Worm (Caenorhabditis elegans) whole organism, L4 larva: ENCODE measurements around the gene nhr-58.

Experiments
- D1046.2 ChIP-seq: fragments of 200-800 bp; sonication (Bioruptor generic); IDR thresholded peaks from 2 replicates; pipeline ENCODE4 v1.3.6; 2022; ENCODE audit warnings: missing genetic modification characterization, missing compliant biosample characterization
- F26F4.8 ChIP-seq: fragments of 200-800 bp; sonication (Bioruptor generic); conservative IDR thresholded peaks from 2 replicates; pipeline ENCODE4 v1.3.6; 2022; ENCODE audit warnings: missing genetic modification characterization, missing compliant biosample characterization
- Y75B8A.6 ChIP-seq: fragments of 200-800 bp; sonication (Bioruptor generic); IDR thresholded peaks from 2 replicates; pipeline ENCODE4 v1.3.6; 2022; ENCODE audit warnings: missing genetic modification reagents, missing genetic modification characterization, missing compliant biosample characterization
- ZK337.2 ChIP-seq: fragments of 200-800 bp; sonication (Bioruptor generic); IDR thresholded peaks from 2 replicates; pipeline ENCODE4 v1.3.6; 2022; ENCODE audit warnings: missing genetic modification reagents, missing genetic modification characterization, missing compliant biosample characterization
- aha-1 ChIP-seq: fragments of 150-350 bp; peaks from one replicate; lab custom pipeline; 2014; ENCODE audit warnings: missing biosample characterization, missing genetic modification characterization
- aly-2 ChIP-seq: sonication (generic microtip); optimal IDR thresholded peaks from 2 replicates; lab custom pipeline; 2018; ENCODE audit warnings: missing biosample characterization, missing genetic modification characterization
- arid-1 ChIP-seq: fragments of 200-800 bp; sonication (Bioruptor generic); conservative IDR thresholded peaks from 2 replicates; pipeline ENCODE4 v1.3.6; 2022; ENCODE audit warnings: missing genetic modification reagents, missing genetic modification characterization, missing compliant biosample characterization
- ceh-20 ChIP-seq: fragments of 200-800 bp; sonication (Bioruptor generic); IDR thresholded peaks from 2 replicates; pipeline ENCODE4 v1.3.6; 2022; ENCODE audit warnings: missing genetic modification reagents, missing genetic modification characterization, missing compliant biosample characterization
- ceh-28 ChIP-seq: fragments of 150-350 bp; optimal IDR thresholded peaks from 2 replicates; lab custom pipeline; 2014; ENCODE audit warnings: missing biosample characterization, missing genetic modification reagents, missing genetic modification characterization
- ceh-44 ChIP-seq: fragments of 200-800 bp; sonication (Bioruptor generic); IDR thresholded peaks from 2 replicates; pipeline ENCODE4 v1.3.6; 2022; ENCODE audit warnings: missing genetic modification reagents, missing genetic modification characterization, missing compliant biosample characterization
- ceh-82 ChIP-seq: sonication (generic microtip); optimal IDR thresholded peaks from 2 replicates; lab custom pipeline; 2017; ENCODE audit warnings: missing biosample characterization, missing genetic modification characterization
- cey-2 ChIP-seq: sonication (generic microtip); optimal IDR thresholded peaks from 3 replicates; lab custom pipeline; 2017; ENCODE audit warnings: missing genetic modification characterization, mild to moderate bottlenecking, missing compliant biosample characterization, antibody characterized with exemption, borderline replicate concordance; ENCODE audit not compliant: insufficient read depth
- daf-12 ChIP-seq: fragments of 150-350 bp; optimal IDR thresholded peaks from 2 replicates; lab custom pipeline; 2014; ENCODE audit warnings: missing biosample characterization, missing genetic modification reagents, missing genetic modification characterization
- daf-16 ChIP-seq, 3 experiments: sonication (generic microtip); optimal IDR thresholded peaks; 2 replicates each; lab custom pipeline; 2016 to 2017; ENCODE audit warnings: missing genetic modification characterization in 3 of 3, missing genetic modification reagents in 3 of 3, mild to moderate bottlenecking in 2 of 3, missing compliant biosample characterization in 2 of 3, missing biosample characterization in 1 of 3, moderate library complexity in 1 of 3
- dmd-6 ChIP-seq: fragments of 200-800 bp; sonication (Bioruptor generic); IDR thresholded peaks from 2 replicates; pipeline ENCODE4 v1.3.6; 2022; ENCODE audit warnings: missing genetic modification reagents, missing genetic modification characterization, missing compliant biosample characterization
- dmd-8 ChIP-seq: fragments of 200-800 bp; sonication (Bioruptor generic); IDR thresholded peaks from 2 replicates; pipeline ENCODE4 v1.3.6; 2022; ENCODE audit warnings: missing genetic modification characterization, missing compliant biosample characterization
- duxl-1 ChIP-seq: sonication (generic microtip); optimal IDR thresholded peaks from 2 replicates; lab custom pipeline; 2016; ENCODE audit warnings: mild to moderate bottlenecking, missing genetic modification characterization, moderate library complexity, missing compliant biosample characterization; ENCODE audit not compliant: poor library complexity
- dve-1 ChIP-seq: sonication (generic microtip); optimal IDR thresholded peaks from 2 replicates; lab custom pipeline; 2017; ENCODE audit warnings: antibody characterized with exemption, mild to moderate bottlenecking, missing genetic modification characterization, missing compliant biosample characterization; ENCODE audit not compliant: insufficient read depth
- egl-27 ChIP-seq: sonication (generic microtip); optimal IDR thresholded peaks from 3 replicates; lab custom pipeline; 2017; ENCODE audit warnings: missing biosample characterization, missing genetic modification reagents, missing genetic modification characterization
- fkh-10 ChIP-seq: fragments of 150-350 bp; optimal IDR thresholded peaks from 2 replicates; lab custom pipeline; 2014; ENCODE audit warnings: missing biosample characterization, missing genetic modification reagents, missing genetic modification characterization
- gei-8 ChIP-seq: fragments of 200-800 bp; sonication (Bioruptor generic); optimal IDR thresholded peaks from 2 replicates; lab custom pipeline; 2018; ENCODE audit warnings: mild to moderate bottlenecking, missing genetic modification characterization, missing compliant biosample characterization
- hif-1 ChIP-seq, 2 experiments: sonication (generic microtip); optimal IDR thresholded peaks; 2 replicates each; lab custom pipeline; 2016 to 2017; ENCODE audit warnings: missing compliant biosample characterization in 2 of 2, missing genetic modification characterization in 2 of 2, missing genetic modification reagents in 2 of 2, missing genotype in 2 of 2, mild to moderate bottlenecking in 1 of 2
- hlh-11 ChIP-seq: fragments of 200-800 bp; sonication (Bioruptor generic); optimal IDR thresholded peaks from 2 replicates; lab custom pipeline; 2018; ENCODE audit warnings: mild to moderate bottlenecking, missing genetic modification characterization, missing compliant biosample characterization
- hlh-30 ChIP-seq: sonication (generic microtip); optimal IDR thresholded peaks from 2 replicates; lab custom pipeline; 2017; ENCODE audit warnings: antibody characterized with exemption, mild to moderate bottlenecking, missing genetic modification characterization, missing compliant biosample characterization; ENCODE audit not compliant: insufficient read depth
- lin-29 ChIP-seq: fragments of 200-800 bp; sonication (Bioruptor generic); IDR thresholded peaks from 2 replicates; pipeline ENCODE4 v1.3.6; 2022; ENCODE audit warnings: missing genetic modification reagents, missing genetic modification characterization, missing compliant biosample characterization
- madf-5 ChIP-seq, 2 experiments: fragments of 200-800 bp; sonication (Bioruptor generic); IDR thresholded peaks; 2 replicates each; pipeline ENCODE4 v1.3.6; 2022; ENCODE audit warnings: missing compliant biosample characterization in 2 of 2, missing genetic modification characterization in 2 of 2
- mdl-1 ChIP-seq, 2 experiments: fragments of 150-350 bp in 1 of 2; sonication (generic microtip) in 1 of 2; optimal IDR thresholded peaks; 2 replicates each; lab custom pipeline; 2014 to 2017; ENCODE audit warnings: missing biosample characterization in 2 of 2, missing genetic modification characterization in 2 of 2
- mdt-29 ChIP-seq: fragments of 200-800 bp; sonication (Bioruptor generic); IDR thresholded peaks from 2 replicates; pipeline ENCODE4 v1.3.6; 2022; ENCODE audit warnings: missing genetic modification reagents, missing genetic modification characterization, missing compliant biosample characterization
- mxl-2 ChIP-seq: fragments of 200-800 bp; sonication (Bioruptor generic); conservative IDR thresholded peaks from 2 replicates; pipeline ENCODE4 v1.3.6; 2022; ENCODE audit warnings: missing genetic modification reagents, missing genetic modification characterization, missing compliant biosample characterization
- nhr-102 ChIP-seq: sonication (generic microtip); optimal IDR thresholded peaks from 2 replicates; lab custom pipeline; 2016; ENCODE audit warnings: mild to moderate bottlenecking, missing genetic modification characterization, moderate library complexity, missing compliant biosample characterization
- nhr-11 ChIP-seq: fragments of 150-350 bp; optimal IDR thresholded peaks from 2 replicates; lab custom pipeline; 2014; ENCODE audit warnings: missing biosample characterization, missing genetic modification characterization
- nhr-25 ChIP-seq: sonication (generic microtip); optimal IDR thresholded peaks from 2 replicates; lab custom pipeline; 2017; ENCODE audit warnings: missing genetic modification characterization, mild to moderate bottlenecking, missing compliant biosample characterization, antibody characterized with exemption, moderate library complexity, borderline replicate concordance; ENCODE audit not compliant: insufficient read depth
- nhr-28 ChIP-seq: fragments of 150-350 bp; optimal IDR thresholded peaks from 2 replicates; lab custom pipeline; 2014; ENCODE audit warnings: missing biosample characterization, missing genetic modification characterization
- nhr-77 ChIP-seq: fragments of 150-350 bp; optimal IDR thresholded peaks from 2 replicates; lab custom pipeline; 2014; ENCODE audit warnings: missing biosample characterization, missing genetic modification characterization
- php-3 ChIP-seq: fragments of 200-800 bp; sonication (Bioruptor generic); IDR thresholded peaks from 2 replicates; pipeline ENCODE4 v1.3.6; 2022; ENCODE audit warnings: missing genetic modification reagents, missing genetic modification characterization, missing compliant biosample characterization
- pqm-1 ChIP-seq: sonication (generic microtip); optimal IDR thresholded peaks from 2 replicates; lab custom pipeline; 2017; ENCODE audit warnings: missing biosample characterization, missing genetic modification characterization
- rbr-2 ChIP-seq: sonication (generic microtip); optimal IDR thresholded peaks from 2 replicates; lab custom pipeline; 2016; ENCODE audit warnings: missing genotype, missing genetic modification characterization, missing compliant biosample characterization
- sdz-12 ChIP-seq: fragments of 200-800 bp; sonication (Bioruptor generic); optimal IDR thresholded peaks from 2 replicates; lab custom pipeline; 2018; ENCODE audit warnings: mild to moderate bottlenecking, missing genetic modification characterization, missing compliant biosample characterization
- set-16 ChIP-seq: fragments of 200-800 bp; sonication (Bioruptor generic); IDR thresholded peaks from 2 replicates; pipeline ENCODE4 v1.3.6; 2022; ENCODE audit warnings: missing genetic modification reagents, missing genetic modification characterization, missing compliant biosample characterization
- spr-1 ChIP-seq: sonication (generic microtip); optimal IDR thresholded peaks from 2 replicates; lab custom pipeline; 2016; ENCODE audit warnings: mild to moderate bottlenecking, missing genetic modification characterization, missing compliant biosample characterization
- spr-3 ChIP-seq: fragments of 200-800 bp; sonication (Bioruptor generic); optimal IDR thresholded peaks from 2 replicates; lab custom pipeline; 2018; ENCODE audit warnings: mild to moderate bottlenecking, missing genetic modification characterization, missing compliant biosample characterization
- unc-130 ChIP-seq: sonication (generic microtip); optimal IDR thresholded peaks from 2 replicates; lab custom pipeline; 2016; ENCODE audit warnings: missing genetic modification reagents, missing genetic modification characterization, missing compliant biosample characterization
- zip-11 ChIP-seq: fragments of 200-800 bp; sonication (Bioruptor generic); IDR thresholded peaks from 2 replicates; pipeline ENCODE4 v1.3.6; 2022; ENCODE audit warnings: missing genetic modification characterization, missing compliant biosample characterization
- ztf-11 ChIP-seq: fragments of 150-350 bp; optimal IDR thresholded peaks from 2 replicates; lab custom pipeline; 2014; ENCODE audit warnings: missing biosample characterization, missing genetic modification characterization

Gene nhr-58

DNA sequence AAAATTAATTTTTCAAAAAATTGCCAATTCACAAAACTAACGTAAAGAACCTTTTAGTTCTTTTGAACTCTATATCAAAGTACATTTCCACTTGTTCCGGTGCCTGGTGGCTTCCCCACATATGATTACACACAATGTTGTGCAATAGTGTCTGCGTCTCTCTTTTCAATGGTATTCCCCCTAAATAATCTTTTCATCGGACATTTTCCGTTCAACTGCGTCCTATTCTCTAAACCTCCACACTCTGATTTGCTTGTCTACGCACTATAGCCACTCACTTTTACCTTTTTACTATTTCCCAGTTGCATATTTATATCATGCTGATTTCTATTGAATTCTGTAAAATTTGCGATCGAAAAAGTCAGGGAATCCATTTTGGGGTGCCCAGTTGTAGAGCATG is at the start of gene nhr-58 (continued):
- peak; percentile 4 for TF ChIP-seq rbr-2 (tag; lab: Kevin White, UChicago)

DNA sequence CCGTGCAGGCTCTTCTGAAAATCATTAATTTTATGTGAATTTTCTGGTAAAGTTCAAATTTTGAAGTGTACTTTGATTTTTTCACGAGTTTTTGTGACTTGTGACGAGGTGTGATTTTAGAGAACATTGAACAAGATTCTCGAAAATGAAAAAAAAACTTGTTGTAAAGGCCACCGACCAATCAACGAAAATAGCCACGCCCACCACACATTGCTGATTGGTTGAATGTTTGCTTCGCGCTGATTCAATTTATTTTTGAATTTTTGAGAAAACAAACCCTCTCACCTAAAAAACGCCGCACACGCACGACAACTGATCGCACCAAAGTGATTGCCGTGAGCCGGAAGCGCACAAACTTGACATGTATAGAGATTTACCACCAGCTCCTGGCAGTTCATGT is 49.2 kb upstream of the nhr-58 start:
- TF ChIP-seq dmd-6 (GFP tag; lab: Robert Waterston, UW) (0 out of 2 replicates have a peak, but pooled peaks have one; percentile 24), D1046.2 (no peak), daf-12 (tag; lab: Kevin White, UChicago) (no peak)

DNA sequence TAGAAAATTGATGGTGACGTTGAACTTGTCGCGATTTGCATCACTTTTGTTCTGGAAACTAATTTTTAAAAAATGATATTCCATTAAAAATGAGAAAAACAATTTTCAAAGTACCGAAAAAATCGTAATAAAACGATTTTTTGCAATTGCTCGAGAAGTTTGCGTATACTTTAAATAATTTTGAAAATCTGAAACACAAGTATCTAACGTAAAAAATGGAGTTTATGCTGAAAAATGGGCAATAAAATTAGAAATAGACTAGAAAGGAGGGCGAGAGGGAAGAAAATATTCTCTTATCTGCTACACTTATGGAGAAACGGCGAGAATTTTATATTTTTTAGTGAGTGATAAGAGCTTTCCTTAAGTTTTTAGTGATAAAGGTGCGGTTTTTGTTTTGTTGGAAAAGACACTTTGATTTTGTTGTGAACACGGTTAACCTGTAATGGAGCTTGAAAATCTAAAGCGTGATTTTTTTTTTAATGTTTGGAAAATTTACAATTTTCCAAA is 48.7 kb upstream of the nhr-58 start, which contains the start of gene nhr-130:
Gene nhr-130 (minus strand): TSS at position 51 of the 507 bp plus-strand sequence.
- TF ChIP-seq ceh-44 (GFP tag; lab: Robert Waterston, UW) (no peak), aha-1 (peak; percentile 46), nhr-28 (tag; lab: Kevin White, UChicago) (peak; percentile 91), dmd-8 (GFP tag; lab: Robert Waterston, UW) (no peak), madf-5 (GFP tag; IDR thresholded peaks at IDR 0.05; lab: Robert Waterston, UW) (no peak), duxl-1 (tag; lab: Kevin White, UChicago) (no peak), egl-27 (no peak), pqm-1 (tag; lab: Kevin White, UChicago) (peak; percentile 81), mxl-2 (GFP tag; lab: Robert Waterston, UW) (no peak), ztf-11 (no peak), nhr-77 (peak; percentile 48), spr-1 (tag; lab: Kevin White, UChicago) (no peak), cey-2 (tag; lab: Kevin White, UChicago) (no peak), php-3 (GFP tag; lab: Robert Waterston, UW) (peak; percentile 80), F26F4.8 (GFP tag; lab: Robert Waterston, UW) (no peak), hlh-11 (peak; percentile 31), ceh-28 (tag; lab: Kevin White, UChicago) (no peak), spr-3 (GFP tag; lab: Kevin White, UChicago) (no peak), daf-16 (GFP tag; optimal IDR thresholded peaks at IDR 0.05; lab: Kevin White, UChicago) (no peak), daf-16 (tag; optimal IDR thresholded peaks at IDR 0.05; lab: Kevin White, UChicago) (peak; percentile 86), gei-8 (GFP tag; lab: Kevin White, UChicago) (no peak), ceh-82 (tag; lab: Kevin White, UChicago) (no peak), Y75B8A.6 (GFP tag; lab: Robert Waterston, UW) (no peak), mdt-29 (no peak), aly-2 (tag; lab: Kevin White, UChicago) (no peak), unc-130 (GFP tag; lab: Kevin White, UChicago) (no peak), nhr-102 (tag; lab: Kevin White, UChicago) (peak; percentile 1), mdl-1 (tag; optimal IDR thresholded peaks at IDR 0.05; lab: Kevin White, UChicago) (no peak), lin-29 (GFP tag; lab: Robert Waterston, UW) (no peak), set-16 (GFP tag; lab: Robert Waterston, UW) (no peak), dve-1 (tag; lab: Kevin White, UChicago) (peak; percentile 65), nhr-11 (tag; lab: Kevin White, UChicago) (no peak), ZK337.2 (no peak), hif-1 (tag; optimal IDR thresholded peaks at IDR 0.05; lab: Kevin White, UChicago) (no peak), sdz-12 (GFP tag; lab: Kevin White, UChicago) (no peak), arid-1 (GFP tag; lab: Robert Waterston, UW) (no peak), ceh-20 (GFP tag; lab: Robert Waterston, UW) (no peak), hlh-30 (no peak), fkh-10 (GFP tag; lab: Kevin White, UChicago) (no peak), zip-11 (GFP tag; lab: Robert Waterston, UW) (no peak), nhr-25 (tag; lab: Kevin White, UChicago) (no peak), dmd-6 (GFP tag; lab: Robert Waterston, UW) (peak; percentile 57)
